Worm (Caenorhabditis elegans) whole organism, mixed stage, embryonic: ENCODE data around the gene F14E5.2.

ENCODE experiments used
- M03D4.4 ChIP-seq: sonication (generic microtip); optimal IDR thresholded peaks from 2 replicates; lab custom pipeline; 2017; ENCODE audit warnings: mild to moderate bottlenecking, missing genetic modification characterization, missing compliant biosample characterization
- bed-3 ChIP-seq: fragments of 200-800 bp; sonication (Bioruptor generic); optimal IDR thresholded peaks from 3 replicates; lab custom pipeline; 2018; ENCODE audit warnings: mild to moderate bottlenecking, missing genetic modification characterization, moderate library complexity, missing compliant biosample characterization
- blmp-1 ChIP-seq: fragments of 150-350 bp; optimal IDR thresholded peaks from 2 replicates; lab custom pipeline; 2014; ENCODE audit warnings: missing biosample characterization, missing genetic modification characterization
- ceh-39 ChIP-seq: fragments of 150-350 bp; optimal IDR thresholded peaks from 2 replicates; lab custom pipeline; 2014; ENCODE audit warnings: missing biosample characterization, missing genetic modification characterization
- ces-1 ChIP-seq: fragments of 150-350 bp; optimal IDR thresholded peaks from 2 replicates; lab custom pipeline; 2014; ENCODE audit warnings: missing biosample characterization, missing genetic modification reagents, missing genetic modification characterization
- cnd-1 ChIP-seq: fragments of 200-800 bp; sonication (Bioruptor generic); optimal IDR thresholded peaks from 2 replicates; lab custom pipeline; 2018; ENCODE audit warnings: mild to moderate bottlenecking, missing genetic modification characterization, missing compliant biosample characterization
- drap-1 ChIP-seq: fragments of 200-800 bp; sonication (Bioruptor generic); optimal IDR thresholded peaks from 3 replicates; lab custom pipeline; 2018; ENCODE audit warnings: mild to moderate bottlenecking, missing genetic modification characterization, missing compliant biosample characterization
- elt-1 ChIP-seq: sonication (generic microtip); optimal IDR thresholded peaks from 2 replicates; lab custom pipeline; 2017; ENCODE audit warnings: missing genetic modification characterization, mild to moderate bottlenecking, missing compliant biosample characterization, antibody characterized with exemption, moderate library complexity, borderline replicate concordance; ENCODE audit not compliant: insufficient read depth
- elt-3 ChIP-seq: fragments of 150-350 bp; optimal IDR thresholded peaks from 2 replicates; lab custom pipeline; 2014; ENCODE audit warnings: missing biosample characterization, missing genetic modification characterization
- flh-1 ChIP-seq: fragments of 200-800 bp; sonication (Bioruptor generic); optimal IDR thresholded peaks from 2 replicates; lab custom pipeline; 2018; ENCODE audit warnings: mild to moderate bottlenecking, missing genetic modification characterization, moderate library complexity, missing compliant biosample characterization
- ham-2 ChIP-seq: fragments of 200-800 bp; sonication (Bioruptor generic); optimal IDR thresholded peaks from 2 replicates; lab custom pipeline; 2018; ENCODE audit warnings: mild to moderate bottlenecking, missing genetic modification characterization, missing compliant biosample characterization
- hlh-1 ChIP-seq: fragments of 150-350 bp; optimal IDR thresholded peaks from 2 replicates; lab custom pipeline; 2014; ENCODE audit warnings: missing biosample characterization, missing genetic modification reagents, missing genetic modification characterization
- lin-13 ChIP-seq: fragments of 150-350 bp; optimal IDR thresholded peaks from 2 replicates; lab custom pipeline; 2014; ENCODE audit warnings: missing biosample characterization, missing genetic modification characterization
- lin-32 ChIP-seq: fragments of 200-800 bp; sonication (Bioruptor generic); optimal IDR thresholded peaks from 2 replicates; lab custom pipeline; 2018; ENCODE audit warnings: mild to moderate bottlenecking, missing genetic modification characterization, missing compliant biosample characterization
- lsy-2 ChIP-seq: fragments of 150-350 bp; optimal IDR thresholded peaks from 2 replicates; lab custom pipeline; 2014; ENCODE audit warnings: missing biosample characterization, missing genetic modification characterization
- mls-2 ChIP-seq: sonication (generic microtip); optimal IDR thresholded peaks from 2 replicates; lab custom pipeline; 2016; ENCODE audit warnings: mild to moderate bottlenecking, missing genetic modification characterization, moderate library complexity, missing compliant biosample characterization
- nhr-12 ChIP-seq: fragments of 150-350 bp; optimal IDR thresholded peaks from 2 replicates; lab custom pipeline; 2014; ENCODE audit warnings: missing biosample characterization, missing genetic modification characterization
- nhr-237 ChIP-seq: fragments of 150-350 bp; optimal IDR thresholded peaks from 2 replicates; lab custom pipeline; 2014; ENCODE audit warnings: missing biosample characterization, missing genetic modification characterization
- nhr-28 ChIP-seq: fragments of 150-350 bp; optimal IDR thresholded peaks from 2 replicates; lab custom pipeline; 2014; ENCODE audit warnings: missing biosample characterization, missing genetic modification characterization
- nhr-76 ChIP-seq: sonication (generic microtip); optimal IDR thresholded peaks from 2 replicates; lab custom pipeline; 2017; ENCODE audit warnings: missing biosample characterization, missing genetic modification characterization
- pha-4 ChIP-seq: fragments of 150-350 bp; optimal IDR thresholded peaks from 2 replicates; lab custom pipeline; 2018; ENCODE audit warnings: missing biosample characterization, missing genetic modification reagents, missing genetic modification characterization
- sem-2 ChIP-seq: fragments of 200-800 bp; sonication (Bioruptor generic); optimal IDR thresholded peaks from 2 replicates; lab custom pipeline; 2018; ENCODE audit warnings: mild to moderate bottlenecking, missing genetic modification characterization, missing compliant biosample characterization
- sptf-1 ChIP-seq: sonication (generic microtip); optimal IDR thresholded peaks from 2 replicates; lab custom pipeline; 2017; ENCODE audit warnings: mild to moderate bottlenecking, missing genetic modification characterization, moderate library complexity, missing compliant biosample characterization
- tbx-8 ChIP-seq: fragments of 200-800 bp; sonication (Bioruptor generic); optimal IDR thresholded peaks from 2 replicates; lab custom pipeline; 2018; ENCODE audit warnings: mild to moderate bottlenecking, missing genetic modification characterization, moderate library complexity, missing compliant biosample characterization
- unc-120 ChIP-seq: sonication (generic microtip); optimal IDR thresholded peaks from 2 replicates; lab custom pipeline; 2017; ENCODE audit warnings: missing genetic modification characterization, missing compliant biosample characterization; ENCODE audit not compliant: poor library complexity, severe bottlenecking
- unc-39 ChIP-seq: fragments of 150-350 bp; optimal IDR thresholded peaks from 2 replicates; lab custom pipeline; 2014; ENCODE audit warnings: missing biosample characterization, missing genetic modification characterization
- ztf-11 ChIP-seq: fragments of 150-350 bp; optimal IDR thresholded peaks from 2 replicates; lab custom pipeline; 2014; ENCODE audit warnings: missing biosample characterization, missing genetic modification characterization

The F14E5.2 gene

ce11 chrII:8392215-8392614 is 36.4 kb downstream of the F14E5.2 start:
- TF ChIP-seq nhr-28 (tag; lab: Kevin White, UChicago) (no peak), flh-1 (GFP tag; lab: Kevin White, UChicago) (no peak), sem-2 (GFP tag; lab: Kevin White, UChicago) (no peak)

DNA sequence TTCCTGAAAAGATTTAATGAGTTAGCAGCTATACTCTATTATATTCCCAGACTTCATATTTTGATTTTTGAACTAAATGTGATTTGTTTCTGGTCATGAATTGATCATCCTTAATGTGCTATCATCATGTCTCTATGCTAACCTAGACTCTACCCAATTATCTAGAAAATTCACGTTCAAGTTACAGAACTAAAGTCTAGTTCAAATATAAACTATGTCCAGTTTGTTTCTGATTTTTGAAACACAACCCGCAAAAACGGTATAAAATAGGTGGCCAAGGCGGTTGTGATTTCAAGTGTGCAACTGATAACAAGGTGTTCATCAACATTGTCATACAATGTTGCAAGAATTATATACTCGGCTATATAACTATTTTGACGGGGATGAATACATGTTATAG is 37.9 kb downstream of the F14E5.2 start, which contains the start of gene F49E12.10:
TSS of gene F49E12.10 (plus strand) at position 301 of the 400 bp plus-strand sequence.
- no peak for TF ChIP-seq pha-4 (tag; lab: Kevin White, UChicago)
- no peak for TF ChIP-seq sptf-1 (tag; lab: Kevin White, UChicago)
- no peak for TF ChIP-seq cnd-1 (tag; lab: Kevin White, UChicago)
- TF ChIP-seq, all 35 proteins: peak for 0

ce11 chrII:8388001-8388513 is 40.6 kb downstream of the F14E5.2 start, which contains the start of gene drd-1:
TSS of gene drd-1 (plus strand) at chrII:8388051.
- no peak for TF ChIP-seq sptf-1 (tag; lab: Kevin White, UChicago)
- TF ChIP-seq mls-2 (tag; lab: Kevin White, UChicago): no peak
- no peak for TF ChIP-seq tbx-8 (GFP tag; lab: Kevin White, UChicago)
- TF ChIP-seq nhr-28 (tag; lab: Kevin White, UChicago): no peak
- no peak for TF ChIP-seq nhr-76 (tag; lab: Kevin White, UChicago)
- no peak for TF ChIP-seq pha-4 (tag; lab: Kevin White, UChicago)
- TF ChIP-seq flh-1 (GFP tag; lab: Kevin White, UChicago): no peak
- no peak for TF ChIP-seq ham-2 (GFP tag; lab: Kevin White, UChicago)
- TF ChIP-seq M03D4.4 (tag; lab: Kevin White, UChicago): no peak
- TF ChIP-seq ces-1 (GFP tag; lab: Kevin White, UChicago): no peak
- no peak for TF ChIP-seq elt-3 (tag; lab: Kevin White, UChicago)
- no peak for TF ChIP-seq lin-32 (GFP tag; lab: Kevin White, UChicago)

- TF ChIP-seq elt-1: no peak
- TF ChIP-seq nhr-12 (tag; lab: Kevin White, UChicago): no peak
- no peak for TF ChIP-seq bed-3 (GFP tag; lab: Kevin White, UChicago)
- no peak for TF ChIP-seq pha-4 (tag; lab: Kevin White, UChicago)
- no peak for TF ChIP-seq ces-1 (GFP tag; lab: Kevin White, UChicago)
- no peak for TF ChIP-seq M03D4.4 (tag; lab: Kevin White, UChicago)
- TF ChIP-seq nhr-237 (tag; lab: Kevin White, UChicago): no peak
- no peak for TF ChIP-seq hlh-1 (tag; lab: Kevin White, UChicago)
- TF ChIP-seq unc-39: no peak
Observed at ce11 chrII:8386897-8387296, 41.8 kb downstream of the F14E5.2 start.

- no peak for TF ChIP-seq sptf-1 (tag; lab: Kevin White, UChicago)
- TF ChIP-seq blmp-1 (tag; lab: Kevin White, UChicago): no peak
- no peak for TF ChIP-seq mls-2 (tag; lab: Kevin White, UChicago)
- TF ChIP-seq ceh-39 (tag; lab: Kevin White, UChicago): no peak
- no peak for TF ChIP-seq nhr-28 (tag; lab: Kevin White, UChicago)
- no peak for TF ChIP-seq unc-120 (tag; lab: Kevin White, UChicago)
- TF ChIP-seq unc-39: no peak
- no peak for TF ChIP-seq nhr-12 (tag; lab: Kevin White, UChicago)
- no peak for TF ChIP-seq ham-2 (GFP tag; lab: Kevin White, UChicago)
Observed at ce11 chrII:8385561-8385960, 43.1 kb downstream of the F14E5.2 start.

DNA sequence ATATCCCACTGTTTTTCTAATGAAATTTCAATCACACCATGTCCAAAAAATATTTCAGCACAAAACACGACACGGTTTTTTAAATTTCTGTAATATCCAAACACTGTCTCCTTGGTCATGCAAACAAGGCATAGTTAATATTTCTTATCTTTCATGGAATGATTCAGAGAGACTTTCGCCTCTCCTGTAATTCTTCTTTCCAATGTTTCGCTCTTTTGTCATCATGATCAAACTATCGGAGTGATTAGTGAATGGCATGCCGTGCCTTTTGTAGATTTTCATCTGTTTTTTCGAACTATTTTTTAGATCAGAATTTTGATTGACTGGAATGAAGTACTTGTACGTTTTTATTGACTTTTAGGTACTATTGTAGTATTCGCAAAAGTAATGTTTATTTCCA is 44.3 kb downstream of the F14E5.2 start:
- TF ChIP-seq ztf-11 (tag; lab: Kevin White, UChicago) (no peak), blmp-1 (tag; lab: Kevin White, UChicago) (no peak), lin-13 (tag; lab: Kevin White, UChicago) (no peak)
- TF ChIP-seq, all 35 proteins: peak for 0

ce11 chrII:8382880-8383279 is 45.8 kb downstream of the F14E5.2 start:
- TF ChIP-seq mls-2 (tag; lab: Kevin White, UChicago) (no peak), ham-2 (GFP tag; lab: Kevin White, UChicago) (no peak), tbx-8 (GFP tag; lab: Kevin White, UChicago) (no peak), drap-1 (GFP tag; lab: Kevin White, UChicago) (no peak), unc-120 (tag; lab: Kevin White, UChicago) (no peak), lsy-2 (no peak), hlh-1 (tag; lab: Kevin White, UChicago) (no peak)
